Worm (Caenorhabditis elegans) whole organism, young adult: ENCODE measurements around the gene nhr-237.

Experiments
- K12H6.12 ChIP-seq: fragments of 200-800 bp; sonication (Bioruptor generic); optimal IDR thresholded peaks from 2 replicates; lab custom pipeline; 2018; ENCODE audit warnings: mild to moderate bottlenecking, missing genetic modification characterization, missing compliant biosample characterization
- T26A5.8 ChIP-seq: sonication (generic microtip); optimal IDR thresholded peaks from 2 replicates; lab custom pipeline; 2016; ENCODE audit warnings: missing genetic modification characterization, missing compliant biosample characterization
- Y56A3A.18 ChIP-seq: fragments of 200-800 bp; sonication (Bioruptor generic); IDR thresholded peaks from 2 replicates; pipeline ENCODE4 v1.3.6; 2022; ENCODE audit warnings: missing genetic modification reagents, missing genetic modification characterization, missing compliant biosample characterization
- akir-1 ChIP-seq: fragments of 200-800 bp; sonication (Bioruptor generic); optimal IDR thresholded peaks from 2 replicates; lab custom pipeline; 2018; ENCODE audit warnings: mild to moderate bottlenecking, missing genetic modification characterization, moderate library complexity, missing compliant biosample characterization
- mel-28 ChIP-seq: sonication (generic microtip); optimal IDR thresholded peaks from 2 replicates; lab custom pipeline; 2016; ENCODE audit warnings: borderline replicate concordance, mild to moderate bottlenecking, missing genetic modification characterization, missing compliant biosample characterization
- nfyb-1 ChIP-seq: fragments of 200-800 bp; sonication (Bioruptor generic); IDR thresholded peaks from 2 replicates; pipeline ENCODE4 v1.3.6; 2022; ENCODE audit warnings: missing genetic modification reagents, missing genetic modification characterization, missing compliant biosample characterization
- pha-4 ChIP-seq: fragments of 150-350 bp; sonication (generic microtip); optimal IDR thresholded peaks from 2 replicates; lab custom pipeline; 2014; ENCODE audit warnings: missing biosample characterization, missing genetic modification reagents, missing genetic modification characterization
- rpc-1 ChIP-seq, 2 experiments: fragments of 150-350 bp in 1 of 2; sonication (generic microtip) in 1 of 2; optimal IDR thresholded peaks; 2 replicates each; lab custom pipeline; 2014 to 2018; ENCODE audit warnings: missing biosample characterization in 1 of 2, missing genetic modification characterization in 1 of 2, missing genetic modification reagents in 1 of 2, missing genotype in 1 of 2
- unc-62 ChIP-seq: fragments of 150-350 bp; optimal IDR thresholded peaks from 2 replicates; lab custom pipeline; 2014; ENCODE audit warnings: missing biosample characterization, missing genetic modification reagents, missing genetic modification characterization
- ztf-26 ChIP-seq: sonication (generic microtip); optimal IDR thresholded peaks from 2 replicates; lab custom pipeline; 2017; ENCODE audit warnings: missing genetic modification characterization, missing compliant biosample characterization

DNA sequence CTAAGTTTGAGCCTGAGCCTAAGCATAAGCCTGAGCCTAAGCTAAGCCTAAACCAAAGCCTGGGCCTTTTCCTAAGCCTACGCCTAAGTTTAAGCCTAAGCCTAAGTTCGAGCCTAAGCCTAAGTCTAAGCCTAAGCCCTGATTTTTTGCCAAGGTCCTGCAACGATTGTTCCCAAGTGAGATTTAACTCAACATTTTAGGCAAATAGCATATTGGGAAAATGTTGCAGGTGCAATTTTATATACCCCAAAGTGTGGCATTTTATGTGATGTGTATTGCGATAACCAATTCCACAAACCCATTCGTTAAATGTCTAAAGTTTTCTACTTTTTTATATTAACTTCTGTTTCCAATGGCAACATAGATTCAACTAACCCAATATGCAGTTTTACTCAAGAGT, 35.6 kb upstream of the nhr-237 start, which contains the start of gene irld-40:
- TF ChIP-seq ztf-26 (no peak), unc-62 (GFP tag; lab: Kevin White, UChicago) (no peak), K12H6.12 (tag; lab: Kevin White, UChicago) (no peak), pha-4 (tag; lab: Kevin White, UChicago) (no peak), akir-1 (no peak), T26A5.8 (no peak), nfyb-1 (GFP tag; lab: Robert Waterston, UW) (no peak), mel-28 (tag; lab: Kevin White, UChicago) (no peak), rpc-1 (optimal IDR thresholded peaks at IDR 0.05; lab: Kevin White, UChicago) (no peak), rpc-1 (tag; optimal IDR thresholded peaks at IDR 0.05; lab: Kevin White, UChicago) (no peak), Y56A3A.18 (no peak)
